Worm (Caenorhabditis elegans) whole organism, late embryonic: Measurements from ENCODE around the gene rpap-3.

Experiments used
- elt-2 ChIP-seq: sonication (generic microtip); optimal IDR thresholded peaks from 2 replicates; lab custom pipeline; 2016; ENCODE audit warnings: missing genetic modification reagents, missing genetic modification characterization, missing compliant biosample characterization
- eyg-1 ChIP-seq: sonication (generic microtip); optimal IDR thresholded peaks from 2 replicates; lab custom pipeline; 2016; ENCODE audit warnings: missing genotype, missing genetic modification characterization, missing compliant biosample characterization
- nfya-1 ChIP-seq: sonication (generic microtip); optimal IDR thresholded peaks from 2 replicates; lab custom pipeline; 2017; ENCODE audit warnings: missing genetic modification characterization, mild to moderate bottlenecking, missing compliant biosample characterization, antibody characterized with exemption, moderate library complexity
- pha-4 ChIP-seq: fragments of 150-350 bp; optimal IDR thresholded peaks from 2 replicates; lab custom pipeline; 2018; ENCODE audit warnings: missing biosample characterization, missing genetic modification reagents, missing genetic modification characterization
- tbx-2 ChIP-seq: sonication (generic microtip); optimal IDR thresholded peaks from 2 replicates; lab custom pipeline; 2016; ENCODE audit warnings: missing genetic modification characterization, missing compliant biosample characterization

DNA sequence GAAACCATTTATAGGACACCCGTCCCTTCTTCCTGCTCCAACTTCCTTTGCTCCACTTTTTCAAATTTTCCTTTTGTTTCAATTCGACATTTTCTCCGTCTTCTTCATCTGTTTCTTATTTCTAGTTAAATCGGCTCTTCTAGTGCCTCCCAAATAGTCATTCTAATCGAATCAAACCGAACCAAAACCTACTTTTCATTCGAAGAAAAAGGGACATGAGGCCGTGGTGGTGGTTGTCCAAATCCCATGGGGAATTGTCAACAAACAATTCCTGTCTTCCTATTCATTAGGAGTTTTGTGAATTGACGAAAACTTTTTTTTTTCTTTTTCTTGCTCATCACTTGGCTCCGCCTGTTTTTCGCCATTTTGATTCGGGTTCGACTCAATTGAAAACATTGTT, 42.1 kb downstream of the rpap-3 start:
- TF ChIP-seq elt-2 (no peak), pha-4 (tag; lab: Kevin White, UChicago) (no peak), nfya-1 (tag; lab: Kevin White, UChicago) (no peak), eyg-1 (tag; lab: Kevin White, UChicago) (no peak), tbx-2 (no peak)
